Fruit fly (Drosophila melanogaster): ENCODE measurements around the gene olf413.
A peak's percentile ranks its signal among the peaks of the same experiment; 100 is the strongest.

olf413 gene

dm6 chr3L:22287994-22288766 lies 152.3 kb downstream of the olf413 start, which contains the start of the genes Hem and IleRS (continued):
- TF ChIP-seq Dek (tag; optimal IDR thresholded peaks at IDR 0.05) (peak; percentile 90), B-H2 (GFP tag; optimal IDR thresholded peaks at IDR 0.05) (peak; percentile 87), Mad (GFP tag; optimal IDR thresholded peaks at IDR 0.05) (peak; percentile 79), CG6689 (GFP tag; IDR thresholded peaks at IDR 0.05) (peak; percentile 90), CG7839 (tag; optimal IDR thresholded peaks at IDR 0.05) (peak; percentile 94), Sin3A (optimal IDR thresholded peaks at IDR 0.05) (no peak), Ptx1 (GFP tag; IDR thresholded peaks at IDR 0.05) (peak; percentile 93), crp (GFP tag; optimal IDR thresholded peaks at IDR 0.05) (peak; percentile 79 to 95), HmgD (GFP tag; optimal IDR thresholded peaks at IDR 0.05) (peak; percentile 71), D19A (tag; optimal IDR thresholded peaks at IDR 0.05) (peak; percentile 88), Aef1 (GFP tag; IDR thresholded peaks at IDR 0.05) (peak; percentile 89), pum (GFP tag; optimal IDR thresholded peaks at IDR 0.05) (peak; percentile 83), CG6175 (GFP tag; IDR thresholded peaks at IDR 0.05) (peak; percentile 71), Max (GFP tag; optimal IDR thresholded peaks at IDR 0.05) (peak; percentile 90), Deaf1 (tag; optimal IDR thresholded peaks at IDR 0.05) (no peak), Tbp (GFP tag; optimal IDR thresholded peaks at IDR 0.05) (no peak), CG30020 (tag; optimal IDR thresholded peaks at IDR 0.05) (peak; percentile 84), ken (GFP tag; IDR thresholded peaks at IDR 0.05) (peak; percentile 81), nerfin-2 (GFP tag; IDR thresholded peaks at IDR 0.05; ENCODE audit: partially characterized antibody) (peak; percentile 60), croc (GFP tag; conservative IDR thresholded peaks at IDR 0.05) (peak; percentile 78), tll (GFP tag; optimal IDR thresholded peaks at IDR 0.05) (peak in 1 of 2 experiments; percentile 50), ro (GFP tag; IDR thresholded peaks at IDR 0.05) (peak; percentile 75), abd-A (tag; optimal IDR thresholded peaks at IDR 0.05) (no peak), tin (GFP tag; optimal IDR thresholded peaks at IDR 0.05) (peak; percentile 94), CG31224 (GFP tag; IDR thresholded peaks at IDR 0.05) (peak; percentile 81), CG18262 (tag; optimal IDR thresholded peaks at IDR 0.05) (peak; percentile 95), CG3163 (GFP tag; optimal IDR thresholded peaks at IDR 0.05) (peak; percentile 64), Hand (GFP tag; optimal IDR thresholded peaks at IDR 0.05) (peak; percentile 70), exex (tag; optimal IDR thresholded peaks at IDR 0.05) (no peak), CG14050 (GFP tag; IDR thresholded peaks at IDR 0.05) (peak; percentile 83), Spps (tag; optimal IDR thresholded peaks at IDR 0.05) (peak; percentile 90), Hr78 (GFP tag; optimal IDR thresholded peaks at IDR 0.05) (no peak), Ravus (GFP tag; IDR thresholded peaks at IDR 0.05) (peak; percentile 71), pros (GFP tag; optimal IDR thresholded peaks at IDR 0.05) (no peak), kah (GFP tag; optimal IDR thresholded peaks at IDR 0.05) (peak; percentile 71), CG8478 (optimal IDR thresholded peaks at IDR 0.05) (no peak), CG12219 (GFP tag; optimal IDR thresholded peaks at IDR 0.05) (peak; percentile 71), CG34224 (GFP tag; IDR thresholded peaks at IDR 0.05; ENCODE audit: partially characterized antibody) (peak; percentile 65), BtbVII (GFP tag; optimal IDR thresholded peaks at IDR 0.05) (peak; percentile 84), Dfd (GFP tag; optimal IDR thresholded peaks at IDR 0.05) (no peak), fu2 (GFP tag; optimal IDR thresholded peaks at IDR 0.05) (peak; percentile 73), Drgx (GFP tag; IDR thresholded peaks at IDR 0.05) (peak; percentile 86), ERR (GFP tag; optimal IDR thresholded peaks at IDR 0.05) (peak; percentile 79), lov (optimal IDR thresholded peaks at IDR 0.05) (no peak), lov (GFP tag; IDR thresholded peaks at IDR 0.05) (peak; percentile 67; the same call in 2 of the 3 replicates), CG13894 (tag; optimal IDR thresholded peaks at IDR 0.05) (no peak), CG1647 (GFP tag; optimal IDR thresholded peaks at IDR 0.05) (peak; percentile 66), CG10366 (GFP tag; IDR thresholded peaks at IDR 0.05) (peak; percentile 92), CG7786 (GFP tag; optimal IDR thresholded peaks at IDR 0.05) (peak; percentile 87), B-H1 (GFP tag; IDR thresholded peaks at IDR 0.05) (peak; percentile 87)
